Worm (Caenorhabditis elegans) whole organism, L1 larva: ENCODE measurements around the gene C54G7.1.

Experiments
- F16B12.6 ChIP-seq: fragments of 150-350 bp; optimal IDR thresholded peaks from 2 replicates; lab custom pipeline; 2014; ENCODE audit warnings: missing biosample characterization, missing genetic modification characterization
- aha-1 ChIP-seq: fragments of 150-350 bp; optimal IDR thresholded peaks from 2 replicates; lab custom pipeline; 2014; ENCODE audit warnings: missing biosample characterization, missing genetic modification characterization
- aly-2 ChIP-seq: fragments of 150-350 bp; optimal IDR thresholded peaks from 2 replicates; lab custom pipeline; 2014; ENCODE audit warnings: missing biosample characterization, missing genetic modification characterization
- ama-1 ChIP-seq: fragments of 150-350 bp; optimal IDR thresholded peaks from 2 replicates; lab custom pipeline; 2014
- blmp-1 ChIP-seq: fragments of 150-350 bp; optimal IDR thresholded peaks from 2 replicates; lab custom pipeline; 2014; ENCODE audit warnings: missing biosample characterization, missing genetic modification characterization
- ceh-82 ChIP-seq, 3 experiments: fragments of 150-350 bp in 1 of 3; sonication (generic microtip) in 2 of 3; optimal IDR thresholded peaks; 2 replicates each; lab custom pipeline; 2014 to 2017; ENCODE audit warnings: missing biosample characterization in 3 of 3, missing genetic modification characterization in 3 of 3
- ceh-88 ChIP-seq: fragments of 200-800 bp; sonication (Bioruptor generic); IDR thresholded peaks from 2 replicates; pipeline ENCODE4 v1.3.6; 2022; ENCODE audit warnings: missing genetic modification characterization, missing compliant biosample characterization
- dsc-1 ChIP-seq: sonication (generic microtip); optimal IDR thresholded peaks from 2 replicates; lab custom pipeline; 2016; ENCODE audit warnings: mild to moderate bottlenecking, missing genetic modification characterization, missing compliant biosample characterization
- efl-1 ChIP-seq, 4 experiments: fragments of 150-350 bp; optimal IDR thresholded peaks in 3 of 4; peaks in 1 of 4; 1 replicate in 1 of 4; 2 replicates in 3 of 4; lab custom pipeline; 2014; ENCODE audit warnings: missing biosample characterization in 2 of 4, missing genetic modification characterization in 2 of 4, missing genetic modification reagents in 2 of 4
- egl-13 ChIP-seq: sonication (generic microtip); optimal IDR thresholded peaks from 2 replicates; lab custom pipeline; 2016; ENCODE audit warnings: missing genotype, missing genetic modification reagents, missing genetic modification characterization, missing compliant biosample characterization
- egl-27 ChIP-seq, 2 experiments: fragments of 150-350 bp in 1 of 2; sonication (generic microtip); optimal IDR thresholded peaks; 3 replicates each; lab custom pipeline; 2017 to 2018; ENCODE audit warnings: missing biosample characterization in 2 of 2, missing genetic modification characterization in 2 of 2, missing genetic modification reagents in 2 of 2
- elt-2 ChIP-seq: sonication (generic microtip); optimal IDR thresholded peaks from 2 replicates; lab custom pipeline; 2016; ENCODE audit warnings: missing genetic modification characterization, mild to moderate bottlenecking, inconsistent platforms, missing compliant biosample characterization, missing genetic modification reagents
- elt-3 ChIP-seq, 6 experiments: fragments of 150-350 bp in 1 of 6; sonication (generic microtip); optimal IDR thresholded peaks; 2 replicates each; lab custom pipeline; 2017 to 2018; ENCODE audit warnings: missing biosample characterization in 6 of 6, missing genetic modification characterization in 6 of 6, inconsistent platforms in 1 of 6
- ets-5 ChIP-seq: fragments of 200-800 bp; sonication (Bioruptor generic); IDR thresholded peaks from 2 replicates; pipeline ENCODE4 v1.3.6; 2022; ENCODE audit warnings: missing genetic modification characterization, missing compliant biosample characterization
- fkh-10 ChIP-seq: sonication (generic microtip); optimal IDR thresholded peaks from 2 replicates; lab custom pipeline; 2017; ENCODE audit warnings: missing biosample characterization, missing genetic modification reagents, missing genetic modification characterization
- fkh-4 ChIP-seq: sonication (generic microtip); optimal IDR thresholded peaks from 2 replicates; lab custom pipeline; 2016; ENCODE audit warnings: missing compliant biosample characterization, missing genetic modification characterization, borderline replicate concordance
- grh-1 ChIP-seq: fragments of 200-800 bp; sonication (Bioruptor generic); IDR thresholded peaks from 2 replicates; pipeline ENCODE4 v1.3.6; 2022; ENCODE audit warnings: missing genetic modification reagents, missing genetic modification characterization, missing compliant biosample characterization
- hlh-4 ChIP-seq: sonication (generic microtip); optimal IDR thresholded peaks from 2 replicates; lab custom pipeline; 2016; ENCODE audit warnings: mild to moderate bottlenecking, missing genetic modification characterization, missing compliant biosample characterization
- irx-1 ChIP-seq: sonication (generic microtip); optimal IDR thresholded peaks from 2 replicates; lab custom pipeline; 2016; ENCODE audit warnings: missing genetic modification characterization, missing compliant biosample characterization
- lin-13 ChIP-seq: fragments of 150-350 bp; optimal IDR thresholded peaks from 2 replicates; lab custom pipeline; 2014; ENCODE audit warnings: missing biosample characterization, missing genetic modification reagents, missing genetic modification characterization
- lin-15B ChIP-seq: fragments of 150-350 bp; sonication (generic microtip); optimal IDR thresholded peaks from 3 replicates; lab custom pipeline; 2014; ENCODE audit warnings: missing biosample characterization, missing genetic modification characterization
- lin-35 ChIP-seq, 2 experiments: fragments of 150-350 bp; optimal IDR thresholded peaks; 2 replicates each; lab custom pipeline; 2014; ENCODE audit warnings: missing biosample characterization in 2 of 2, missing genetic modification characterization in 2 of 2, missing genetic modification reagents in 2 of 2
- lsy-2 ChIP-seq, 2 experiments: fragments of 150-350 bp; optimal IDR thresholded peaks; 2 replicates each; lab custom pipeline; 2014; ENCODE audit warnings: missing biosample characterization in 2 of 2, missing genetic modification characterization in 2 of 2
- mef-2 ChIP-seq: fragments of 150-350 bp; optimal IDR thresholded peaks from 2 replicates; lab custom pipeline; 2014; ENCODE audit warnings: missing biosample characterization, missing genetic modification characterization
- mep-1 ChIP-seq: fragments of 150-350 bp; optimal IDR thresholded peaks from 2 replicates; lab custom pipeline; 2014; ENCODE audit warnings: missing biosample characterization, missing genetic modification characterization
- nhr-20 ChIP-seq: sonication (generic microtip); optimal IDR thresholded peaks from 2 replicates; lab custom pipeline; 2016; ENCODE audit warnings: mild to moderate bottlenecking, missing genetic modification characterization, missing compliant biosample characterization
- nhr-237 ChIP-seq: fragments of 150-350 bp; optimal IDR thresholded peaks from 2 replicates; lab custom pipeline; 2014; ENCODE audit warnings: missing biosample characterization, missing genetic modification characterization
- nhr-28 ChIP-seq: fragments of 150-350 bp; optimal IDR thresholded peaks from 2 replicates; lab custom pipeline; 2014; ENCODE audit warnings: missing biosample characterization, missing genetic modification characterization
- nhr-71 ChIP-seq: sonication (generic microtip); optimal IDR thresholded peaks from 2 replicates; lab custom pipeline; 2016; ENCODE audit warnings: mild to moderate bottlenecking, missing genetic modification characterization, moderate library complexity, missing compliant biosample characterization
- nhr-76 ChIP-seq: sonication (generic microtip); optimal IDR thresholded peaks from 2 replicates; lab custom pipeline; 2017; ENCODE audit warnings: missing biosample characterization, missing genetic modification characterization
- nhr-77 ChIP-seq: fragments of 150-350 bp; optimal IDR thresholded peaks from 2 replicates; lab custom pipeline; 2014; ENCODE audit warnings: missing biosample characterization, missing genetic modification characterization
- pag-3 ChIP-seq: sonication (generic microtip); optimal IDR thresholded peaks from 2 replicates; lab custom pipeline; 2017; ENCODE audit warnings: missing genetic modification characterization, mild to moderate bottlenecking, missing compliant biosample characterization, antibody characterized with exemption, borderline replicate concordance; ENCODE audit not compliant: insufficient read depth
- pax-3 ChIP-seq: fragments of 200-800 bp; sonication (Bioruptor generic); optimal IDR thresholded peaks from 2 replicates; lab custom pipeline; 2018; ENCODE audit warnings: mild to moderate bottlenecking, missing genetic modification characterization, moderate library complexity, missing compliant biosample characterization
- pqm-1 ChIP-seq: sonication (generic microtip); optimal IDR thresholded peaks from 3 replicates; lab custom pipeline; 2017; ENCODE audit warnings: missing biosample characterization, missing genetic modification characterization
- rnt-1 ChIP-seq: sonication (generic microtip); optimal IDR thresholded peaks from 2 replicates; lab custom pipeline; 2016; ENCODE audit warnings: mild to moderate bottlenecking, missing genetic modification characterization, moderate library complexity, missing compliant biosample characterization
- snpc-4 ChIP-seq: fragments of 150-350 bp; optimal IDR thresholded peaks from 2 replicates; lab custom pipeline; 2014; ENCODE audit warnings: missing biosample characterization, missing genetic modification characterization
- sox-4 ChIP-seq: sonication (generic microtip); optimal IDR thresholded peaks from 2 replicates; lab custom pipeline; 2016; ENCODE audit warnings: missing genetic modification characterization, missing compliant biosample characterization
- sptf-1 ChIP-seq: fragments of 150-350 bp; optimal IDR thresholded peaks from 2 replicates; lab custom pipeline; 2014; ENCODE audit warnings: missing biosample characterization, missing genetic modification characterization
- sup-37 ChIP-seq: fragments of 200-800 bp; sonication (Bioruptor generic); optimal IDR thresholded peaks from 2 replicates; lab custom pipeline; 2018; ENCODE audit warnings: mild to moderate bottlenecking, missing genetic modification characterization, missing compliant biosample characterization
- unc-98 ChIP-seq: fragments of 200-800 bp; sonication (Bioruptor generic); IDR thresholded peaks from 2 replicates; pipeline ENCODE4 v1.3.6; 2022; ENCODE audit warnings: missing genetic modification characterization, missing compliant biosample characterization
- xbp-1 ChIP-seq: sonication (generic microtip); optimal IDR thresholded peaks from 2 replicates; lab custom pipeline; 2016; ENCODE audit warnings: missing genetic modification characterization, missing compliant biosample characterization
- zip-4 ChIP-seq: fragments of 200-800 bp; sonication (Bioruptor generic); optimal IDR thresholded peaks from 2 replicates; lab custom pipeline; 2018; ENCODE audit warnings: mild to moderate bottlenecking, missing genetic modification characterization, moderate library complexity, missing compliant biosample characterization

C54G7.1 gene

ce11 chrX:5522769-5523601, 20.8 kb upstream of the C54G7.1 start, which contains the start of gene mboa-3 (continued):
- no peak for TF ChIP-seq nhr-77 (tag; lab: Kevin White, UChicago)
- no peak for TF ChIP-seq egl-27 (tag; optimal IDR thresholded peaks at IDR 0.05; lab: Kevin White, UChicago)
- no peak for TF ChIP-seq lsy-2 (tag; optimal IDR thresholded peaks at IDR 0.05; lab: Kevin White, UChicago)
- no peak for TF ChIP-seq egl-13 (tag; lab: Kevin White, UChicago)
- TF ChIP-seq unc-98 (GFP tag; lab: Robert Waterston, UW), result no peak
- no peak for TF ChIP-seq irx-1 (tag; lab: Kevin White, UChicago)
- no peak for TF ChIP-seq F16B12.6 (tag; lab: Kevin White, UChicago)
- no peak for TF ChIP-seq dsc-1
- TF ChIP-seq rnt-1 (tag; lab: Kevin White, UChicago), result peak; percentile 59
- no peak for TF ChIP-seq sup-37
- TF ChIP-seq blmp-1 (tag; lab: Kevin White, UChicago), result peak; percentile 11
- TF ChIP-seq lin-15B (tag; lab: Kevin White, UChicago), result no peak
- no peak for TF ChIP-seq mef-2 (tag; lab: Kevin White, UChicago)
- TF ChIP-seq nhr-76 (tag; lab: Kevin White, UChicago), result no peak
- TF ChIP-seq xbp-1 (tag; lab: Kevin White, UChicago), result no peak
- TF ChIP-seq snpc-4, result no peak
- no peak for TF ChIP-seq ceh-82 (tag; optimal IDR thresholded peaks at IDR 0.05; lab: Kevin White, UChicago)
- no peak for TF ChIP-seq ets-5
- no peak for TF ChIP-seq mep-1
- no peak for TF ChIP-seq aly-2 (tag; lab: Kevin White, UChicago)
- no peak for TF ChIP-seq fkh-10 (GFP tag; lab: Kevin White, UChicago)

DNA sequence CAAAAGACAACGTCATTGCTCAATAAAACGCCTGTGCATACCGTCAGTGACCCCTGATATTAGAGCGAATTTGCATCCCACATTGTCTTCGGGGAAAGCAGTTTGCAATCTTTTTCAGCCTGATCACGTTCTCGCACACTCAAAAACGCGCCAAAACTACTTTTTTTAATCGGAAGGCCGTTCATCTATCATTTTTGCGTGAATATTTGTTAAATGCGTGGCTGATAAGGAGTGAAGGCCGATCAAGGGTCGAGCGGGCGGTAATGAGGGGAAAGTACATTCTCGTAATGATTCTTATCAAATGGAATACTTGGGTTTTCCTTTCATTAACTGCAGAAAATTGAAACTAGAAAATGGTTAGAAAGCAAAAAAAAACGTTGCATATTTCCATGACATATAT, 19.5 kb upstream of the C54G7.1 start:
- TF ChIP-seq elt-2 (peak; percentile 53), pag-3 (tag; lab: Kevin White, UChicago) (no peak), ceh-82 (tag; optimal IDR thresholded peaks at IDR 0.05; lab: Kevin White, UChicago) (no peak), zip-4 (GFP tag; lab: Kevin White, UChicago) (no peak), unc-98 (GFP tag; lab: Robert Waterston, UW) (no peak), dsc-1 (no peak), ceh-88 (no peak), lin-35 (GFP tag; optimal IDR thresholded peaks at IDR 0.05; lab: Kevin White, UChicago) (peak in 1 of 2 experiments; percentile 0), lin-15B (tag; lab: Kevin White, UChicago) (no peak), pax-3 (tag; lab: Kevin White, UChicago) (no peak), sox-4 (tag; lab: Kevin White, UChicago) (no peak), nhr-20 (tag; lab: Kevin White, UChicago) (peak; percentile 57), pqm-1 (tag; lab: Kevin White, UChicago) (peak; percentile 17), blmp-1 (tag; lab: Kevin White, UChicago) (peak; percentile 76), efl-1 (optimal IDR thresholded peaks at IDR 0.05; lab: Kevin White, UChicago) (no peak), efl-1 (GFP tag; optimal IDR thresholded peaks at IDR 0.05 in 1 of 2; lab: Kevin White, UChicago) (peak in 1 of 2 experiments; percentile 2), elt-3 (tag; optimal IDR thresholded peaks at IDR 0.05; lab: Kevin White, UChicago) (peak in 1 of 6 experiments; percentile 74), aha-1 (no peak), nhr-28 (tag; lab: Kevin White, UChicago) (no peak)

- TF ChIP-seq elt-2 (no peak), nhr-76 (tag; lab: Kevin White, UChicago) (no peak), fkh-4 (tag; lab: Kevin White, UChicago) (no peak), lin-13 (no peak), hlh-4 (no peak), ceh-88 (no peak), lin-35 (GFP tag; optimal IDR thresholded peaks at IDR 0.05; lab: Kevin White, UChicago) (no peak), ama-1 (no peak), nhr-71 (tag; lab: Kevin White, UChicago) (no peak), sptf-1 (tag; lab: Kevin White, UChicago) (no peak), nhr-237 (tag; lab: Kevin White, UChicago) (no peak), grh-1 (no peak), ceh-82 (tag; optimal IDR thresholded peaks at IDR 0.05; lab: Kevin White, UChicago) (no peak), rnt-1 (tag; lab: Kevin White, UChicago) (no peak), xbp-1 (tag; lab: Kevin White, UChicago) (no peak), nhr-77 (tag; lab: Kevin White, UChicago) (no peak), aha-1 (no peak), F16B12.6 (tag; lab: Kevin White, UChicago) (no peak), efl-1 (optimal IDR thresholded peaks at IDR 0.05; lab: Kevin White, UChicago) (no peak), efl-1 (GFP tag; optimal IDR thresholded peaks at IDR 0.05 in 1 of 2; lab: Kevin White, UChicago) (no peak)
Measured at ce11 chrX:5538416-5538815, 5.3 kb upstream of the C54G7.1 start, which contains the start of gene lgx-1. Gene lgx-1 (minus strand): TSS chrX:5538516.
